Worm (Caenorhabditis elegans): ENCODE results near the gene F12F6.1.

Gene F12F6.1

DNA sequence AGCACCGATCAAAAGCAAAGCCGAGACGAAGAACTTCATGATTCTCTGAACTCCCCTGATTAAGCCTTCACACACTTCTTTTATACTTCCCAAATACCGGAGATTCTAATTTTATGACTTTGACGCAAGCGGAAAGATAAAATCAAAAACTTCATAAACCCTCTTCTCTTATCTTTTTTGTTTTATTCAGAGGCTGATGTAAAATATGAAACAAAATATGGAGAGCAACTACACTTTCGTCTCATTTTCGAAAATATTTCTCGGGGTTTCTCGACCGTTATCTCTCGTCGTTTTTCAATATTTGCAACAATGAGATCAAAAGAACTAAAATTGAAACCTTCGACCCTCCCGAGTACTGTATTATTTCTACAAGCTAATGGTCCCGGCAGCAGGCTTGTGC lies 39.3 kb downstream of the F12F6.1 start, which contains the start of gene lys-4:
Gene lys-4, minus strand, starts transcription at position 115 of the 400 bp plus-strand sequence.
- no peak for TF ChIP-seq sem-2 (GFP tag; optimal IDR thresholded peaks at IDR 0.05)
- TF ChIP-seq zip-8 (tag; optimal IDR thresholded peaks at IDR 0.05): no peak
- no peak for TF ChIP-seq ztf-11 (tag; optimal IDR thresholded peaks at IDR 0.05)
- TF ChIP-seq lin-32 (GFP tag; optimal IDR thresholded peaks at IDR 0.05): no peak
- TF ChIP-seq ces-1 (GFP tag; optimal IDR thresholded peaks at IDR 0.05): no peak
- no peak for TF ChIP-seq pha-4 (tag; optimal IDR thresholded peaks at IDR 0.05)
- no peak for TF ChIP-seq lin-13 (tag; optimal IDR thresholded peaks at IDR 0.05)
- TF ChIP-seq ham-2 (GFP tag; optimal IDR thresholded peaks at IDR 0.05): no peak
- no peak for TF ChIP-seq blmp-1 (tag; optimal IDR thresholded peaks at IDR 0.05)
- no peak for TF ChIP-seq nhr-76 (tag; optimal IDR thresholded peaks at IDR 0.05)
- TF ChIP-seq lsy-2 (tag; optimal IDR thresholded peaks at IDR 0.05): no peak
- TF ChIP-seq hlh-1 (tag; optimal IDR thresholded peaks at IDR 0.05): no peak
- TF ChIP-seq M03D4.4 (tag; optimal IDR thresholded peaks at IDR 0.05): no peak
- TF ChIP-seq bed-3 (GFP tag; optimal IDR thresholded peaks at IDR 0.05): no peak
- TF ChIP-seq mab-5 (tag; optimal IDR thresholded peaks at IDR 0.05): no peak
- no peak for TF ChIP-seq cnd-1 (tag; optimal IDR thresholded peaks at IDR 0.05)
- TF ChIP-seq ceh-83 (GFP tag; optimal IDR thresholded peaks at IDR 0.05): no peak
- TF ChIP-seq snpc-4 (tag; optimal IDR thresholded peaks at IDR 0.05): no peak
- no peak for TF ChIP-seq ceh-39 (tag; optimal IDR thresholded peaks at IDR 0.05)
- no peak for TF ChIP-seq unc-120 (tag; optimal IDR thresholded peaks at IDR 0.05; ENCODE audit: poor library complexity, severe bottlenecking)

DNA sequence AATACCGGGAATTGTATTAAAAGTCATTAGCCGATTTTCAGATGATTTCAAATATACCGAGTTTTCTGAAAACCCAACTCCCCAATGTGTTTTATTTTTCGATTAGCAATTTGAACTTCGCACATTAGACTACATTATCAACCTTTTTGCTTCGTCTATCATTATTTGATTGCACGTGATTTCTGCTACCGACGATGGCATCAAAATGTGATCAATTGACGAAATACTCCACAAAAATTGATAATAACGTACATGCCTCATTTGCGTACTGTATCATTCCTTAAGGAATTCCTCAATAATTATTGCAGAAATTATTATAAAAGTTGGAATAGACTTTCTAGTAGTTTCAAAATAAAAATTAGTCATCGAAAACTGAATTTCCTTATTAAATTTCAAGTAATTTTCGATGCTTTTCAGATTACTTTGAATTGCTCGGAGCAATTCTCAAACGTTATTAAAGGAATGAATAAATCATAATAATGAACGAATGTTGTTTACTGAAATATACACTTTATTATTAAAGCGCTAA lies 40.1 kb downstream of the F12F6.1 start:
- TF ChIP-seq nhr-28 (tag; optimal IDR thresholded peaks at IDR 0.05) (no peak), lin-32 (GFP tag; optimal IDR thresholded peaks at IDR 0.05) (no peak), flh-1 (GFP tag; optimal IDR thresholded peaks at IDR 0.05) (no peak), zip-8 (tag; optimal IDR thresholded peaks at IDR 0.05) (no peak), mls-2 (tag; optimal IDR thresholded peaks at IDR 0.05) (no peak), sem-2 (GFP tag; optimal IDR thresholded peaks at IDR 0.05) (no peak), elt-3 (tag; optimal IDR thresholded peaks at IDR 0.05) (no peak), blmp-1 (tag; optimal IDR thresholded peaks at IDR 0.05) (no peak), nhr-76 (tag; optimal IDR thresholded peaks at IDR 0.05) (no peak), unc-39 (tag; optimal IDR thresholded peaks at IDR 0.05) (no peak), unc-62 (GFP tag; optimal IDR thresholded peaks at IDR 0.05) (no peak), bed-3 (GFP tag; optimal IDR thresholded peaks at IDR 0.05) (no peak)

- TF ChIP-seq lin-32 (GFP tag; optimal IDR thresholded peaks at IDR 0.05) (no peak), unc-62 (GFP tag; optimal IDR thresholded peaks at IDR 0.05) (no peak), nhr-12 (tag; optimal IDR thresholded peaks at IDR 0.05) (no peak), lsy-2 (tag; optimal IDR thresholded peaks at IDR 0.05) (no peak), M03D4.4 (tag; optimal IDR thresholded peaks at IDR 0.05) (no peak), unc-120 (tag; optimal IDR thresholded peaks at IDR 0.05; ENCODE audit: poor library complexity, severe bottlenecking) (no peak), ztf-11 (tag; optimal IDR thresholded peaks at IDR 0.05) (no peak), ceh-39 (tag; optimal IDR thresholded peaks at IDR 0.05) (no peak), nhr-237 (tag; optimal IDR thresholded peaks at IDR 0.05) (no peak)
Measured at ce11 chrIV:11625482-11625881, 41.7 kb downstream of the F12F6.1 start, which contains the start of gene lys-5. lys-5 (minus strand) TSS chrIV:11625582.

DNA sequence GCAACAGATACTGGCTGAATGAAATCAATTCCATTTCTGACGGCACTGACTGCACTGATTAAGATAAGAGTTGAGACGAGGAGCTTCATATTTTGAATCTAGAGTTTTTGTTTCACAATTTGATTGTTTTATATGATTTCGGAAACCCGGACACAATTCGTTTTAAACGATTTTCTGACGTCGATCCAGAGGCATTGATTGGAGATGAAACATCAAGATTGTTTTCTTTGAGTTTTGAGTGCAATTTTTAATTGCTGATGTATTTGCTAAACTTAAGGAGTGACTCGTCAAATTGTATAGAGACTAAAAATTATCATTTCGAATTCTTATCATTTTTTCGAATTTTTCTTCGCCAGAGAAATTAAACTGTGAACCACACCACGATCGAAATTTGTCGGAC lies 44.1 kb downstream of the F12F6.1 start, which contains the start of gene lys-6:
Gene lys-6, minus strand, starts transcription at position 101 of the 400 bp plus-strand sequence.
- TF ChIP-seq bed-3 (GFP tag; optimal IDR thresholded peaks at IDR 0.05) (no peak), ces-1 (GFP tag; optimal IDR thresholded peaks at IDR 0.05) (no peak), ceh-43 (GFP tag; optimal IDR thresholded peaks at IDR 0.05) (no peak), mep-1 (tag; optimal IDR thresholded peaks at IDR 0.05) (no peak), nhr-76 (tag; optimal IDR thresholded peaks at IDR 0.05) (no peak), hlh-1 (tag; optimal IDR thresholded peaks at IDR 0.05) (no peak), drap-1 (GFP tag; optimal IDR thresholded peaks at IDR 0.05) (no peak), snpc-4 (tag; optimal IDR thresholded peaks at IDR 0.05) (no peak), sem-2 (GFP tag; optimal IDR thresholded peaks at IDR 0.05) (no peak), nhr-12 (tag; optimal IDR thresholded peaks at IDR 0.05) (no peak), elt-1 (tag; optimal IDR thresholded peaks at IDR 0.05; ENCODE audit: borderline replicate concordance, insufficient read depth) (no peak), flh-1 (GFP tag; optimal IDR thresholded peaks at IDR 0.05) (no peak), lin-13 (tag; optimal IDR thresholded peaks at IDR 0.05) (no peak), elt-3 (tag; optimal IDR thresholded peaks at IDR 0.05) (no peak), nhr-28 (tag; optimal IDR thresholded peaks at IDR 0.05) (no peak), cnd-1 (tag; optimal IDR thresholded peaks at IDR 0.05) (no peak), unc-39 (tag; optimal IDR thresholded peaks at IDR 0.05) (no peak), blmp-1 (tag; optimal IDR thresholded peaks at IDR 0.05) (no peak)
